Fruit fly (Drosophila melanogaster): ENCODE data around the gene CG14086.

The CG14086 gene

dm6 chr3L:19268720-19269401, 6.7 kb upstream of the CG14086 start, which contains the start of the genes Aldh7A1 and CG14085 (continued):
- TF ChIP-seq pum (GFP tag; optimal IDR thresholded peaks at IDR 0.05) (no peak), gfzf (GFP tag; optimal IDR thresholded peaks at IDR 0.05) (no peak), CG8281 (tag; optimal IDR thresholded peaks at IDR 0.05) (peak; percentile 99), z (GFP tag; IDR thresholded peaks at IDR 0.05) (no peak), zfh1 (GFP tag; IDR thresholded peaks at IDR 0.05) (no peak), ham (GFP tag; IDR thresholded peaks at IDR 0.05) (no peak; the same call in 1 of the 2 replicates), Hsf (GFP tag; optimal IDR thresholded peaks at IDR 0.05) (no peak), Taf1 (GFP tag; IDR thresholded peaks at IDR 0.05) (no peak), CG18764 (GFP tag; optimal IDR thresholded peaks at IDR 0.05) (no peak), CG14667 (GFP tag; IDR thresholded peaks at IDR 0.05) (no peak), ssp (GFP tag; IDR thresholded peaks at IDR 0.05) (no peak), tup (GFP tag; optimal IDR thresholded peaks at IDR 0.05) (no peak), amos (GFP tag; IDR thresholded peaks at IDR 0.05; ENCODE audit: partially characterized antibody) (no peak), caup (GFP tag; optimal IDR thresholded peaks at IDR 0.05; ENCODE audit: severe bottlenecking) (no peak), CG17829 (tag; optimal IDR thresholded peaks at IDR 0.05) (no peak), nmo (GFP tag; optimal IDR thresholded peaks at IDR 0.05) (no peak)

dm6 chr3L:19270542-19270941, 5.0 kb upstream of the CG14086 start, which contains the start of gene CG14088:
Gene CG14088 (minus strand): TSS chr3L:19270642.
- no peak for TF ChIP-seq bab2 (GFP tag; optimal IDR thresholded peaks at IDR 0.05)
- TF ChIP-seq CG14014 (GFP tag; IDR thresholded peaks at IDR 0.05): no peak

dm6 chr3L:19280283-19280682, 4.7 kb downstream of the CG14086 start:
- TF ChIP-seq MESR4 (GFP tag; optimal IDR thresholded peaks at IDR 0.05) (no peak), Dp (GFP tag; optimal IDR thresholded peaks at IDR 0.05) (no peak), CG3726 (GFP tag; IDR thresholded peaks at IDR 0.05) (peak; percentile 49; the same call in 1 of the 3 replicates), fd102C (GFP tag; optimal IDR thresholded peaks at IDR 0.05) (no peak), Hr39 (optimal IDR thresholded peaks at IDR 0.05) (peak; percentile 57), BEAF-32 (GFP tag; optimal IDR thresholded peaks at IDR 0.05) (no peak), CG32532 (GFP tag; IDR thresholded peaks at IDR 0.05) (0 out of 2 replicates have a peak, but pooled peaks have one; percentile 23), CG10462 (GFP tag; optimal IDR thresholded peaks at IDR 0.05) (no peak), vfl (GFP tag; optimal IDR thresholded peaks at IDR 0.05) (no peak), GATAe (GFP tag; conservative IDR thresholded peaks at IDR 0.05) (no peak)

dm6 chr3L:19280700-19281099, 5.1 kb downstream of the CG14086 start, which contains the start of gene CG14089:
Gene CG14089 (minus strand): TSS chr3L:19280800.
- no peak for TF ChIP-seq CG14014 (GFP tag; IDR thresholded peaks at IDR 0.05)
- TF ChIP-seq CG18011 (GFP tag; optimal IDR thresholded peaks at IDR 0.05): no peak
- no peak for TF ChIP-seq CG2116 (GFP tag; optimal IDR thresholded peaks at IDR 0.05)
- TF ChIP-seq kah (GFP tag; optimal IDR thresholded peaks at IDR 0.05): no peak
- TF ChIP-seq Atf-2 (GFP tag; optimal IDR thresholded peaks at IDR 0.05): no peak
- no peak for TF ChIP-seq gcm2 (GFP tag; optimal IDR thresholded peaks at IDR 0.05)
- TF ChIP-seq CG3726 (GFP tag; IDR thresholded peaks at IDR 0.05): no peak
- TF ChIP-seq CG2199 (GFP tag; IDR thresholded peaks at IDR 0.05): no peak

All from whole organism, embryonic.